Fruit fly (Drosophila melanogaster): ENCODE data around the gene CG11970.

The CG11970 gene

dm6 chr3R:8981209-8981996 lies 3.1 kb upstream of the CG11970 start:
- TF ChIP-seq Dif (GFP tag; optimal IDR thresholded peaks at IDR 0.05; ENCODE audit: partially characterized antibody) (peak; percentile 30), N (GFP tag; optimal IDR thresholded peaks at IDR 0.05) (no peak), dmrt93B (GFP tag; optimal IDR thresholded peaks at IDR 0.05) (no peak), CrebA (GFP tag; optimal IDR thresholded peaks at IDR 0.05; ENCODE audit: borderline replicate concordance) (no peak), rgr (GFP tag; optimal IDR thresholded peaks at IDR 0.05) (no peak)

dm6 chr3R:8984141-8984540 lies 377 bp upstream of the CG11970 start, which contains the start of gene RagA-B:
TSS of gene RagA-B (minus strand) at chr3R:8984315.
- no peak for TF ChIP-seq OdsH (GFP tag; optimal IDR thresholded peaks at IDR 0.05)
- TF ChIP-seq woc (GFP tag; optimal IDR thresholded peaks at IDR 0.05), result no peak
- TF ChIP-seq tai (GFP tag; optimal IDR thresholded peaks at IDR 0.05), result no peak
- no peak for TF ChIP-seq HLH106 (tag; optimal IDR thresholded peaks at IDR 0.05)
- no peak for TF ChIP-seq h (GFP tag; optimal IDR thresholded peaks at IDR 0.05)
- TF ChIP-seq brk (GFP tag; optimal IDR thresholded peaks at IDR 0.05), result no peak

- TF ChIP-seq tai (GFP tag; optimal IDR thresholded peaks at IDR 0.05), result no peak
- TF ChIP-seq HLH106 (tag; optimal IDR thresholded peaks at IDR 0.05), result peak; percentile 75
- TF ChIP-seq CrebA (GFP tag; optimal IDR thresholded peaks at IDR 0.05; ENCODE audit: borderline replicate concordance), result no peak
- TF ChIP-seq CG32264 (GFP tag; optimal IDR thresholded peaks at IDR 0.05), result peak; percentile 3
- TF ChIP-seq N (GFP tag; optimal IDR thresholded peaks at IDR 0.05), result no peak
- TF ChIP-seq Abd-B (GFP tag; optimal IDR thresholded peaks at IDR 0.05), result no peak
- no peak for TF ChIP-seq jim (GFP tag; optimal IDR thresholded peaks at IDR 0.05)
- TF ChIP-seq Myc (optimal IDR thresholded peaks at IDR 0.05), result peak; percentile 98
- peak; percentile 64 for TF ChIP-seq sv (GFP tag; optimal IDR thresholded peaks at IDR 0.05)
- TF ChIP-seq dsf (GFP tag; optimal IDR thresholded peaks at IDR 0.05; ENCODE audit: borderline replicate concordance), result no peak
- no peak for TF ChIP-seq usp (GFP tag; optimal IDR thresholded peaks at IDR 0.05)
- TF ChIP-seq GATAd (GFP tag; optimal IDR thresholded peaks at IDR 0.05), result peak; percentile 60
- no peak for TF ChIP-seq Mio (GFP tag; optimal IDR thresholded peaks at IDR 0.05)
- no peak for TF ChIP-seq Hr78 (GFP tag; optimal IDR thresholded peaks at IDR 0.05)
- no peak for TF ChIP-seq dmrt93B (GFP tag; optimal IDR thresholded peaks at IDR 0.05)
- no peak for TF ChIP-seq Rel (GFP tag; optimal IDR thresholded peaks at IDR 0.05)
- TF ChIP-seq Rel (tag; optimal IDR thresholded peaks at IDR 0.05), result peak; percentile 69
- TF ChIP-seq h (GFP tag; optimal IDR thresholded peaks at IDR 0.05), result peak; percentile 89
- TF ChIP-seq br (GFP tag; optimal IDR thresholded peaks at IDR 0.05), result peak; percentile 80
- no peak for TF ChIP-seq sage (GFP tag; optimal IDR thresholded peaks at IDR 0.05)
- no peak for TF ChIP-seq Vsx2 (GFP tag; optimal IDR thresholded peaks at IDR 0.05; ENCODE audit: partially characterized antibody)
- TF ChIP-seq Dif (GFP tag; optimal IDR thresholded peaks at IDR 0.05; ENCODE audit: partially characterized antibody), result peak; percentile 28
- no peak for TF ChIP-seq Dfd (GFP tag; optimal IDR thresholded peaks at IDR 0.05)
- TF ChIP-seq Hnf4 (GFP tag; optimal IDR thresholded peaks at IDR 0.05), result peak; percentile 91
- TF ChIP-seq brk (GFP tag; optimal IDR thresholded peaks at IDR 0.05), result no peak
- peak; percentile 90 for TF ChIP-seq Hr83 (GFP tag; optimal IDR thresholded peaks at IDR 0.05; ENCODE audit: poor library complexity, severe bottlenecking)
- peak; percentile 92 for TF ChIP-seq woc (GFP tag; optimal IDR thresholded peaks at IDR 0.05)
- peak; percentile 80 for TF ChIP-seq OdsH (GFP tag; optimal IDR thresholded peaks at IDR 0.05)
- peak; percentile 79 for TF ChIP-seq psq (GFP tag; optimal IDR thresholded peaks at IDR 0.05)
- no peak for TF ChIP-seq lola (GFP tag; optimal IDR thresholded peaks at IDR 0.05)
- TF ChIP-seq pan (optimal IDR thresholded peaks at IDR 0.05), result no peak
- TF ChIP-seq foxo (GFP tag; optimal IDR thresholded peaks at IDR 0.05), result peak; percentile 40 to 89
- no peak for TF ChIP-seq dl (GFP tag; optimal IDR thresholded peaks at IDR 0.05; ENCODE audit: insufficient read depth in 1 of 2, partially characterized antibody in 2 of 2)
- TF ChIP-seq rgr (GFP tag; optimal IDR thresholded peaks at IDR 0.05), result peak; percentile 84
- TF ChIP-seq Sp1 (GFP tag; optimal IDR thresholded peaks at IDR 0.05), result peak; percentile 71
- peak; percentile 84 for TF ChIP-seq ey (GFP tag; optimal IDR thresholded peaks at IDR 0.05)
- TF ChIP-seq CG9705 (GFP tag; optimal IDR thresholded peaks at IDR 0.05), result peak; percentile 60
- TF ChIP-seq fru (GFP tag; optimal IDR thresholded peaks at IDR 0.05), result peak; percentile 85
- TF ChIP-seq Jra (GFP tag; optimal IDR thresholded peaks at IDR 0.05), result peak; percentile 86
Measured at dm6 chr3R:8992928-8993579, 8.5 kb downstream of the CG11970 start, which contains the start of gene CG11975. TSS of gene CG11975 (plus strand) at chr3R:8993253.

All from whole organism, wandering third instar larva.